Fruit fly (Drosophila melanogaster): ENCODE measurements around the gene Phlpp.

DNA sequence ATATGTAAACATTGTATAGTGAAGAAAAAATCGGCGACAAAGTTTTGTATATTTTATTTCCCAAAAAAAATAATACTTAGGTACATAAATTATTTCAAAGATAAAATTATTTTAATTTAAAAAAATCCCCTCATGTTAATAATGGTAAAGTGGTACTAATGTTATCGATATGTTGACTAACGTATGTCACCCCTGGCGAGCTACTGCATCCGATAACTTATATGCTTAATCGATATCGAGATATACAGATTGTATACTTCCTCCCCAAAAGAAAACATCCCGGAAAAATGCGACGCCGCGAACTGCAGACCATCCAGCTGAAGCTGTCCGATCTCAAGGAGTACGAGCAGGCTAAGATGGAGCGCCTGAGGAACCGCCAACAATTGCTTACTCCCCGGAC lies 5.8 kb downstream of the Phlpp start, which contains the start of gene CG17343:
- TF ChIP-seq CG8478 (optimal IDR thresholded peaks at IDR 0.05) = no peak
- no peak for TF ChIP-seq Dll (optimal IDR thresholded peaks at IDR 0.05)
- TF ChIP-seq EcR (GFP tag; optimal IDR thresholded peaks at IDR 0.05) = no peak
- TF ChIP-seq psq (optimal IDR thresholded peaks at IDR 0.05) = no peak
- no peak for TF ChIP-seq pan (optimal IDR thresholded peaks at IDR 0.05)
- TF ChIP-seq usp (GFP tag; optimal IDR thresholded peaks at IDR 0.05) = no peak

Data from whole organism.